Worm (Caenorhabditis elegans) whole organism, L4 larva: ENCODE results near the gene paqr-1.

Source experiments
- F10B5.3 ChIP-seq: sonication (generic microtip); optimal IDR thresholded peaks from 2 replicates; lab custom pipeline; 2016; ENCODE audit warnings: mild to moderate bottlenecking, missing genetic modification characterization, missing compliant biosample characterization
- F26F4.8 ChIP-seq: fragments of 200-800 bp; sonication (Bioruptor generic); conservative IDR thresholded peaks from 2 replicates; pipeline ENCODE4 v1.3.6; 2022; ENCODE audit warnings: missing genetic modification characterization, missing compliant biosample characterization
- F49E8.2 ChIP-seq: sonication (generic microtip); optimal IDR thresholded peaks from 2 replicates; lab custom pipeline; 2016; ENCODE audit warnings: missing compliant biosample characterization, mild to moderate bottlenecking, missing genetic modification characterization, borderline replicate concordance
- Y5F2A.4 ChIP-seq: fragments of 200-800 bp; sonication (Bioruptor generic); optimal IDR thresholded peaks from 2 replicates; lab custom pipeline; 2018; ENCODE audit warnings: mild to moderate bottlenecking, missing genetic modification characterization, missing compliant biosample characterization
- aha-1 ChIP-seq: fragments of 150-350 bp; peaks from one replicate; lab custom pipeline; 2014; ENCODE audit warnings: missing biosample characterization, missing genetic modification characterization
- ceh-28 ChIP-seq: fragments of 150-350 bp; optimal IDR thresholded peaks from 2 replicates; lab custom pipeline; 2014; ENCODE audit warnings: missing biosample characterization, missing genetic modification reagents, missing genetic modification characterization
- ctbp-1 ChIP-seq: fragments of 200-800 bp; sonication (Bioruptor generic); IDR thresholded peaks from 2 replicates; pipeline ENCODE4 v1.3.6; 2022; ENCODE audit warnings: missing genetic modification reagents, missing genetic modification characterization, missing compliant biosample characterization
- daf-16 ChIP-seq, 3 experiments: sonication (generic microtip); optimal IDR thresholded peaks; 2 replicates each; lab custom pipeline; 2016 to 2017; ENCODE audit warnings: missing genetic modification characterization in 3 of 3, missing genetic modification reagents in 3 of 3, mild to moderate bottlenecking in 2 of 3, missing compliant biosample characterization in 2 of 3, missing biosample characterization in 1 of 3, moderate library complexity in 1 of 3
- daf-19 ChIP-seq: fragments of 200-800 bp; sonication (Bioruptor generic); conservative IDR thresholded peaks from 2 replicates; pipeline ENCODE4 v1.3.6; 2022; ENCODE audit warnings: missing genetic modification characterization, missing compliant biosample characterization
- dmd-8 ChIP-seq: fragments of 200-800 bp; sonication (Bioruptor generic); IDR thresholded peaks from 2 replicates; pipeline ENCODE4 v1.3.6; 2022; ENCODE audit warnings: missing genetic modification characterization, missing compliant biosample characterization
- dpl-1 ChIP-seq: fragments of 150-350 bp; optimal IDR thresholded peaks from 2 replicates; lab custom pipeline; 2014; ENCODE audit warnings: missing biosample characterization, missing genetic modification reagents, missing genetic modification characterization
- duxl-1 ChIP-seq: sonication (generic microtip); optimal IDR thresholded peaks from 2 replicates; lab custom pipeline; 2016; ENCODE audit warnings: mild to moderate bottlenecking, missing genetic modification characterization, moderate library complexity, missing compliant biosample characterization; ENCODE audit not compliant: poor library complexity
- gei-8 ChIP-seq: fragments of 200-800 bp; sonication (Bioruptor generic); optimal IDR thresholded peaks from 2 replicates; lab custom pipeline; 2018; ENCODE audit warnings: mild to moderate bottlenecking, missing genetic modification characterization, missing compliant biosample characterization
- hif-1 ChIP-seq, 2 experiments: sonication (generic microtip); optimal IDR thresholded peaks; 2 replicates each; lab custom pipeline; 2016 to 2017; ENCODE audit warnings: missing compliant biosample characterization in 2 of 2, missing genetic modification characterization in 2 of 2, missing genetic modification reagents in 2 of 2, missing genotype in 2 of 2, mild to moderate bottlenecking in 1 of 2
- hlh-11 ChIP-seq: fragments of 200-800 bp; sonication (Bioruptor generic); optimal IDR thresholded peaks from 2 replicates; lab custom pipeline; 2018; ENCODE audit warnings: mild to moderate bottlenecking, missing genetic modification characterization, missing compliant biosample characterization
- hmg-1.1 ChIP-seq: fragments of 200-800 bp; sonication (Bioruptor generic); IDR thresholded peaks from 2 replicates; pipeline ENCODE4 v1.3.6; 2022; ENCODE audit warnings: missing genetic modification reagents, missing genetic modification characterization, missing compliant biosample characterization
- jun-1 ChIP-seq: fragments of 150-350 bp; optimal IDR thresholded peaks from 2 replicates; lab custom pipeline; 2014; ENCODE audit warnings: missing biosample characterization, missing genetic modification reagents, missing genetic modification characterization
- lin-13 ChIP-seq: fragments of 150-350 bp; optimal IDR thresholded peaks from 2 replicates; lab custom pipeline; 2014; ENCODE audit warnings: missing biosample characterization, missing genetic modification reagents, missing genetic modification characterization
- lin-15B ChIP-seq: fragments of 150-350 bp; sonication (generic microtip); optimal IDR thresholded peaks from 3 replicates; lab custom pipeline; 2014; ENCODE audit warnings: missing biosample characterization, missing genetic modification characterization
- mdl-1 ChIP-seq, 2 experiments: fragments of 150-350 bp in 1 of 2; sonication (generic microtip) in 1 of 2; optimal IDR thresholded peaks; 2 replicates each; lab custom pipeline; 2014 to 2017; ENCODE audit warnings: missing biosample characterization in 2 of 2, missing genetic modification characterization in 2 of 2
- mes-2 ChIP-seq: sonication (generic microtip); optimal IDR thresholded peaks from 2 replicates; lab custom pipeline; 2016; ENCODE audit warnings: missing genotype, mild to moderate bottlenecking, missing genetic modification characterization, missing compliant biosample characterization; ENCODE audit not compliant: poor library complexity, severe bottlenecking
- nhr-237 ChIP-seq: sonication (generic microtip); optimal IDR thresholded peaks from 2 replicates; lab custom pipeline; 2017; ENCODE audit warnings: missing biosample characterization, missing genetic modification characterization
- nhr-25 ChIP-seq: sonication (generic microtip); optimal IDR thresholded peaks from 2 replicates; lab custom pipeline; 2017; ENCODE audit warnings: missing genetic modification characterization, mild to moderate bottlenecking, missing compliant biosample characterization, antibody characterized with exemption, moderate library complexity, borderline replicate concordance; ENCODE audit not compliant: insufficient read depth
- nhr-28 ChIP-seq: fragments of 150-350 bp; optimal IDR thresholded peaks from 2 replicates; lab custom pipeline; 2014; ENCODE audit warnings: missing biosample characterization, missing genetic modification characterization
- nhr-41 ChIP-seq: fragments of 200-800 bp; sonication (Bioruptor generic); IDR thresholded peaks from 2 replicates; pipeline ENCODE4 v1.3.6; 2022; ENCODE audit warnings: missing genetic modification reagents, missing genetic modification characterization, missing compliant biosample characterization
- nhr-6 ChIP-seq: fragments of 150-350 bp; optimal IDR thresholded peaks from 2 replicates; lab custom pipeline; 2014; ENCODE audit warnings: missing biosample characterization, missing genetic modification characterization
- pha-4 ChIP-seq, 2 experiments: fragments of 150-350 bp in 1 of 2; fragments of 200-800 bp in 1 of 2; sonication (Bioruptor generic) in 1 of 2; IDR thresholded peaks in 1 of 2; optimal IDR thresholded peaks in 1 of 2; 2 replicates each; pipeline versions ENCODE4 v1.3.6 to Lab custom; 2014 to 2022; ENCODE audit warnings: missing genetic modification characterization in 2 of 2, missing genetic modification reagents in 2 of 2, missing biosample characterization in 1 of 2, missing compliant biosample characterization in 1 of 2
- php-3 ChIP-seq: fragments of 200-800 bp; sonication (Bioruptor generic); IDR thresholded peaks from 2 replicates; pipeline ENCODE4 v1.3.6; 2022; ENCODE audit warnings: missing genetic modification reagents, missing genetic modification characterization, missing compliant biosample characterization
- pqm-1 ChIP-seq: sonication (generic microtip); optimal IDR thresholded peaks from 2 replicates; lab custom pipeline; 2017; ENCODE audit warnings: missing biosample characterization, missing genetic modification characterization
- rbr-2 ChIP-seq: sonication (generic microtip); optimal IDR thresholded peaks from 2 replicates; lab custom pipeline; 2016; ENCODE audit warnings: missing genotype, missing genetic modification characterization, missing compliant biosample characterization
- sdz-12 ChIP-seq: fragments of 200-800 bp; sonication (Bioruptor generic); optimal IDR thresholded peaks from 2 replicates; lab custom pipeline; 2018; ENCODE audit warnings: mild to moderate bottlenecking, missing genetic modification characterization, missing compliant biosample characterization
- skn-1 ChIP-seq: fragments of 150-350 bp; optimal IDR thresholded peaks from 2 replicates; lab custom pipeline; 2014; ENCODE audit warnings: missing biosample characterization, missing genetic modification characterization
- snpc-4 ChIP-seq: fragments of 150-350 bp; optimal IDR thresholded peaks from 2 replicates; lab custom pipeline; 2014; ENCODE audit warnings: missing biosample characterization, missing genetic modification characterization
- spr-1 ChIP-seq: sonication (generic microtip); optimal IDR thresholded peaks from 2 replicates; lab custom pipeline; 2016; ENCODE audit warnings: mild to moderate bottlenecking, missing genetic modification characterization, missing compliant biosample characterization
- tra-1 ChIP-seq: fragments of 200-800 bp; sonication (Bioruptor generic); IDR thresholded peaks from 2 replicates; pipeline ENCODE4 v1.3.6; 2022; ENCODE audit warnings: missing genetic modification reagents, missing genetic modification characterization, missing compliant biosample characterization
- unc-130 ChIP-seq: sonication (generic microtip); optimal IDR thresholded peaks from 2 replicates; lab custom pipeline; 2016; ENCODE audit warnings: missing genetic modification reagents, missing genetic modification characterization, missing compliant biosample characterization
- unc-39 ChIP-seq: sonication (generic microtip); optimal IDR thresholded peaks from 2 replicates; lab custom pipeline; 2017; ENCODE audit warnings: missing biosample characterization, missing genetic modification characterization
- unc-62 ChIP-seq, 3 experiments: fragments of 150-350 bp in 1 of 3; sonication (generic microtip); optimal IDR thresholded peaks in 2 of 3; peaks in 1 of 3; 1 replicate in 1 of 3; 2 replicates in 2 of 3; lab custom pipeline; 2014 to 2017; ENCODE audit warnings: missing biosample characterization in 3 of 3, missing genetic modification characterization in 3 of 3, missing genetic modification reagents in 3 of 3, missing genotype in 1 of 3
- vab-7 ChIP-seq: fragments of 200-800 bp; sonication (Bioruptor generic); IDR thresholded peaks from 2 replicates; pipeline ENCODE4 v1.3.6; 2022; ENCODE audit warnings: missing genetic modification reagents, missing genetic modification characterization, missing compliant biosample characterization

The paqr-1 gene

ce11 chrIV:6585397-6585921, 30.2 kb upstream of the paqr-1 start, which contains the start of the genes F38A5.2 and dnj-11 (continued):
- TF ChIP-seq ceh-28, result no peak
- TF ChIP-seq hlh-11 (tag; lab: Kevin White, UChicago), result peak; percentile 58
- TF ChIP-seq tra-1 (GFP tag; lab: Robert Waterston, UW), result 0 out of 2 replicates have a peak, but pooled peaks have one; percentile 12
- no peak for TF ChIP-seq nhr-25 (tag; lab: Kevin White, UChicago)
- TF ChIP-seq spr-1, result no peak
- 0 out of 2 replicates have a peak, but pooled peaks have one; percentile 26 for TF ChIP-seq ctbp-1 (GFP tag; lab: Robert Waterston, UW)
- TF ChIP-seq rbr-2, result peak; percentile 60
- no peak for TF ChIP-seq pha-4 (GFP tag; IDR thresholded peaks at IDR 0.05; lab: Robert Waterston, UW)
- peak; percentile 80 for TF ChIP-seq pha-4 (tag; optimal IDR thresholded peaks at IDR 0.05; lab: Kevin White, UChicago)
- peak; percentile 26 for TF ChIP-seq duxl-1 (tag; lab: Kevin White, UChicago)
- no peak for TF ChIP-seq sdz-12
- TF ChIP-seq daf-16 (GFP tag; optimal IDR thresholded peaks at IDR 0.05; lab: Kevin White, UChicago), result no peak
- TF ChIP-seq daf-16 (tag; optimal IDR thresholded peaks at IDR 0.05; lab: Kevin White, UChicago), result peak; percentile 23
- no peak for TF ChIP-seq nhr-237
- TF ChIP-seq mdl-1 (tag; optimal IDR thresholded peaks at IDR 0.05; lab: Kevin White, UChicago), result no peak
- peak; percentile 46 for TF ChIP-seq unc-130 (GFP tag; lab: Kevin White, UChicago)
- no peak for TF ChIP-seq nhr-41 (GFP tag; lab: Robert Waterston, UW)
- TF ChIP-seq php-3, result no peak
- TF ChIP-seq nhr-6 (tag; lab: Kevin White, UChicago), result peak; percentile 82
- TF ChIP-seq dmd-8 (GFP tag; lab: Robert Waterston, UW), result no peak
- no peak for TF ChIP-seq vab-7 (GFP tag; lab: Robert Waterston, UW)
- no peak for TF ChIP-seq F49E8.2 (tag; lab: Kevin White, UChicago)
- no peak for TF ChIP-seq Y5F2A.4 (GFP tag; lab: Kevin White, UChicago)
- TF ChIP-seq gei-8 (GFP tag; lab: Kevin White, UChicago), result no peak
- TF ChIP-seq dpl-1, result peak; percentile 80
- TF ChIP-seq snpc-4 (tag; lab: Kevin White, UChicago), result peak; percentile 43
- TF ChIP-seq hmg-1.1 (GFP tag; lab: Robert Waterston, UW), result 0 out of 2 replicates have a peak, but pooled peaks have one; percentile 41
- TF ChIP-seq hif-1 (tag; optimal IDR thresholded peaks at IDR 0.05; lab: Kevin White, UChicago), result peak in 1 of 2 experiments; percentile 55
- no peak for TF ChIP-seq pqm-1 (tag; lab: Kevin White, UChicago)
- peak; percentile 89 for TF ChIP-seq mes-2 (tag; lab: Kevin White, UChicago)
- TF ChIP-seq nhr-28 (tag; lab: Kevin White, UChicago), result peak; percentile 59
- no peak for TF ChIP-seq lin-15B
- peak in 1 of 2 experiments; percentile 89 for TF ChIP-seq unc-62 (GFP tag; optimal IDR thresholded peaks at IDR 0.05 in 1 of 2; lab: Kevin White, UChicago)
- TF ChIP-seq unc-62 (tag; optimal IDR thresholded peaks at IDR 0.05; lab: Kevin White, UChicago), result no peak

DNA sequence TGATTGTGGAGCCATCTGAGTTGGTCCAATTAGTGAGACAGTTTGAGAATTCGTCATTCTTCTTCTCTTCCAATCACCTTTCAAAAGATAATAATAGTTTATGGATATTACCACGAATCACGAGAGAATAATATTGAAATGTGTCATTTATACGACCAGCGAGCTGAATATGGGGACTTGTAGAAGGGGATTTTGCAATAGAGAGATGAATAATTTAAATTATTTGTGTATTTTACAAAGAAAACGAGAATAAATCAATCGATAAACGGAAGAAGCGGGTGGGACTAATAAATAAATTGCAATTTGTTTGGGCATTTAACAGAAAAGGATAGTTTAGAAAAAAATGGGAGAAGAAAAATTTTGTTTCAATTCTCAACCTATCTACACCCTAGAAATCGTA, 27.4 kb upstream of the paqr-1 start, which contains the start of gene odr-8:
Gene odr-8 (minus strand): TSS at position 101 of the 400 bp plus-strand sequence.
- TF ChIP-seq lin-13 (GFP tag; lab: Kevin White, UChicago) (no peak), aha-1 (tag; lab: Kevin White, UChicago) (no peak), jun-1 (no peak), duxl-1 (tag; lab: Kevin White, UChicago) (no peak), F10B5.3 (no peak), Y5F2A.4 (GFP tag; lab: Kevin White, UChicago) (no peak), F26F4.8 (GFP tag; lab: Robert Waterston, UW) (no peak), unc-39 (no peak), skn-1 (tag; lab: Kevin White, UChicago) (no peak), daf-19 (GFP tag; lab: Robert Waterston, UW) (no peak)
